Fruit fly (Drosophila melanogaster): ENCODE measurements around the gene Oatp33Ea.
A peak's percentile ranks its signal among the peaks of the same experiment; 100 is the strongest.

The Oatp33Ea gene

DNA sequence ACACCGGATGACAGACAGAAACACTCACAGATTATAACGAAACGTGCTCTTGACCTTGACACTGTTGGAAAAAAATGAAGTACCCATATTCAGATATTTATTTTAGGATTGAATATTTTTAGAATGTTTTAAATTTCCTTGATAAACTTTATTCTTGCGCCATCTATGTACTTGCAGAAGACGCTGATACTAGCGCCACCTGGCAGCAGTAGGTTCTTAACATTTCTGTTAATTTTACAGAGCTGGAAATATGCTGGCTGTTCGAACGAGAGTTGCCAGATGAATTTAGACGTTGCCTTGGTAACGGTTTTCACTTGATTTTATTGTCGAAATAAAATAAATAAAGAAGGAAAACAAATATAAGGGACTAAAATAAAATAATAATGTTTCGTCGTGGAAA, 21.2 kb downstream of the Oatp33Ea start, which contains the start of gene Fam92 (continued):
- TF ChIP-seq Poxn (GFP tag; IDR thresholded peaks at IDR 0.05), result no peak
- no peak for TF ChIP-seq Nf-YB (GFP tag; optimal IDR thresholded peaks at IDR 0.05)
- no peak for TF ChIP-seq ro (GFP tag; IDR thresholded peaks at IDR 0.05)
- TF ChIP-seq Dbx (GFP tag; IDR thresholded peaks at IDR 0.05), result 0 out of 3 replicates have a peak, but pooled peaks have one; percentile 13
- no peak for TF ChIP-seq pb (GFP tag; optimal IDR thresholded peaks at IDR 0.05)
- peak; percentile 10 for TF ChIP-seq CG10209 (GFP tag; optimal IDR thresholded peaks at IDR 0.05)
- TF ChIP-seq CG34422 (GFP tag; IDR thresholded peaks at IDR 0.05), result no peak
- TF ChIP-seq CG12071 (GFP tag; optimal IDR thresholded peaks at IDR 0.05), result no peak
- TF ChIP-seq hth (optimal IDR thresholded peaks at IDR 0.05), result no peak
- no peak for TF ChIP-seq CG4404 (GFP tag; IDR thresholded peaks at IDR 0.05)
- peak; percentile 34 for TF ChIP-seq dmrt11E (tag; optimal IDR thresholded peaks at IDR 0.05)
- no peak for TF ChIP-seq vfl (GFP tag; optimal IDR thresholded peaks at IDR 0.05)
- no peak for TF ChIP-seq eyg (GFP tag; optimal IDR thresholded peaks at IDR 0.05)
- no peak for TF ChIP-seq dan (GFP tag; IDR thresholded peaks at IDR 0.05)
- TF ChIP-seq MBD-R2 (GFP tag; IDR thresholded peaks at IDR 0.05), result peak; percentile 39; the same call in 1 of the 2 replicates
- peak; percentile 11 for TF ChIP-seq pita (GFP tag; optimal IDR thresholded peaks at IDR 0.05)
- TF ChIP-seq corto (GFP tag; optimal IDR thresholded peaks at IDR 0.05), result no peak
- TF ChIP-seq CG34376 (GFP tag; optimal IDR thresholded peaks at IDR 0.05), result peak; percentile 43
- TF ChIP-seq Kr (GFP tag; optimal IDR thresholded peaks at IDR 0.05), result no peak
- no peak for TF ChIP-seq crp (GFP tag; optimal IDR thresholded peaks at IDR 0.05)
- no peak for TF ChIP-seq slou (GFP tag; optimal IDR thresholded peaks at IDR 0.05)
- TF ChIP-seq CG16813 (GFP tag; IDR thresholded peaks at IDR 0.05; ENCODE audit: partially characterized antibody), result no peak
- TF ChIP-seq CG43689 (GFP tag; IDR thresholded peaks at IDR 0.05), result no peak
- TF ChIP-seq unc-4 (GFP tag; IDR thresholded peaks at IDR 0.05; ENCODE audit: partially characterized antibody), result no peak
- peak; percentile 62; the same call in 2 of the 3 replicates for TF ChIP-seq Opbp (GFP tag; IDR thresholded peaks at IDR 0.05; ENCODE audit: partially characterized antibody)
- no peak for TF ChIP-seq Ada2b (GFP tag; IDR thresholded peaks at IDR 0.05)
- TF ChIP-seq Dip3 (GFP tag; optimal IDR thresholded peaks at IDR 0.05), result peak; percentile 30
- TF ChIP-seq otp (GFP tag; IDR thresholded peaks at IDR 0.05), result peak; percentile 16; the same call in 1 of the 3 replicates
- TF ChIP-seq Rfx (GFP tag; IDR thresholded peaks at IDR 0.05), result peak; percentile 91
- TF ChIP-seq tio (GFP tag; optimal IDR thresholded peaks at IDR 0.05), result no peak
- peak; percentile 48 for TF ChIP-seq gsb-n (tag; optimal IDR thresholded peaks at IDR 0.05)
- TF ChIP-seq CG9932 (GFP tag; IDR thresholded peaks at IDR 0.05), result peak; percentile 61
- TF ChIP-seq CG11085 (GFP tag; IDR thresholded peaks at IDR 0.05), result peak; percentile 11; the same call in 1 of the 2 replicates
- TF ChIP-seq CG3407 (GFP tag; optimal IDR thresholded peaks at IDR 0.05), result no peak
- TF ChIP-seq D19B (GFP tag; optimal IDR thresholded peaks at IDR 0.05), result no peak
- no peak for TF ChIP-seq Neu2 (GFP tag; optimal IDR thresholded peaks at IDR 0.05; ENCODE audit: borderline replicate concordance)
- TF ChIP-seq Sry-δ (GFP tag; optimal IDR thresholded peaks at IDR 0.05), result peak; percentile 9
- TF ChIP-seq Bteb2 (GFP tag; optimal IDR thresholded peaks at IDR 0.05), result no peak
- TF ChIP-seq CG7556 (GFP tag; optimal IDR thresholded peaks at IDR 0.05), result no peak
- no peak for TF ChIP-seq CG12942 (GFP tag; optimal IDR thresholded peaks at IDR 0.05)
- TF ChIP-seq Dad (GFP tag; optimal IDR thresholded peaks at IDR 0.05), result no peak
- no peak for TF ChIP-seq jing (GFP tag; optimal IDR thresholded peaks at IDR 0.05)
- TF ChIP-seq CG8924 (tag; optimal IDR thresholded peaks at IDR 0.05), result peak; percentile 13
- peak; percentile 73 for TF ChIP-seq Xbp1 (GFP tag; optimal IDR thresholded peaks at IDR 0.05)
- no peak for TF ChIP-seq dati (GFP tag; IDR thresholded peaks at IDR 0.05)
- TF ChIP-seq NC2β (GFP tag; optimal IDR thresholded peaks at IDR 0.05), result peak; percentile 61
- TF ChIP-seq Xrp1 (GFP tag; IDR thresholded peaks at IDR 0.05), result no peak
- peak; percentile 22 for TF ChIP-seq HLH54F (GFP tag; optimal IDR thresholded peaks at IDR 0.05)
- no peak for TF ChIP-seq usp (GFP tag; optimal IDR thresholded peaks at IDR 0.05)
- no peak for TF ChIP-seq CG12219 (GFP tag; optimal IDR thresholded peaks at IDR 0.05)
- TF ChIP-seq CG6654 (GFP tag; optimal IDR thresholded peaks at IDR 0.05), result no peak
- no peak for TF ChIP-seq CG11696 (GFP tag; IDR thresholded peaks at IDR 0.05)
